Worm (Caenorhabditis elegans): Measurements from ENCODE around the gene ZK822.10.

- TF ChIP-seq ztf-23 (GFP tag; IDR thresholded peaks at IDR 0.05): no peak
- no peak for TF ChIP-seq ztf-29 (GFP tag; IDR thresholded peaks at IDR 0.05)
- no peak for TF ChIP-seq flt-1 (GFP tag; IDR thresholded peaks at IDR 0.05)
- no peak for TF ChIP-seq cog-1 (tag; optimal IDR thresholded peaks at IDR 0.05)
These were observed 1.0 kb upstream of the ZK822.10 start, which contains the start of gene ZK822.9 for ce11 chrIV:11915768-11916453.
